Worm (Caenorhabditis elegans) whole organism, L1 larva: ENCODE measurements around the gene fbxa-61.

Source experiments
- C04F5.9 ChIP-seq: sonication (generic microtip); optimal IDR thresholded peaks from 2 replicates; lab custom pipeline; 2016; ENCODE audit warnings: missing genetic modification characterization, missing compliant biosample characterization
- C16A3.4 ChIP-seq: fragments of 150-350 bp; optimal IDR thresholded peaks from 2 replicates; lab custom pipeline; 2014; ENCODE audit warnings: missing biosample characterization, missing genetic modification characterization
- Y116A8C.19 ChIP-seq: sonication (generic microtip); optimal IDR thresholded peaks from 2 replicates; lab custom pipeline; 2016; ENCODE audit warnings: missing compliant biosample characterization, missing genetic modification characterization, borderline replicate concordance
- alr-1 ChIP-seq: fragments of 200-800 bp; sonication (Bioruptor generic); optimal IDR thresholded peaks from 2 replicates; lab custom pipeline; 2018; ENCODE audit warnings: borderline replicate concordance, mild to moderate bottlenecking, missing genetic modification characterization, missing compliant biosample characterization
- blmp-1 ChIP-seq: fragments of 150-350 bp; optimal IDR thresholded peaks from 2 replicates; lab custom pipeline; 2014; ENCODE audit warnings: missing biosample characterization, missing genetic modification characterization
- ceh-63 ChIP-seq: fragments of 200-800 bp; sonication (Bioruptor generic); optimal IDR thresholded peaks from 2 replicates; lab custom pipeline; 2018; ENCODE audit warnings: mild to moderate bottlenecking, missing genetic modification characterization, missing compliant biosample characterization
- ceh-8 ChIP-seq: fragments of 200-800 bp; sonication (Bioruptor generic); optimal IDR thresholded peaks from 2 replicates; lab custom pipeline; 2018; ENCODE audit warnings: mild to moderate bottlenecking, missing genetic modification characterization, moderate library complexity, missing compliant biosample characterization
- ceh-82 ChIP-seq, 3 experiments: fragments of 150-350 bp in 1 of 3; sonication (generic microtip) in 2 of 3; optimal IDR thresholded peaks; 2 replicates each; lab custom pipeline; 2014 to 2017; ENCODE audit warnings: missing biosample characterization in 3 of 3, missing genetic modification characterization in 3 of 3
- efl-1 ChIP-seq, 4 experiments: fragments of 150-350 bp; optimal IDR thresholded peaks in 3 of 4; peaks in 1 of 4; 1 replicate in 1 of 4; 2 replicates in 3 of 4; lab custom pipeline; 2014; ENCODE audit warnings: missing biosample characterization in 2 of 4, missing genetic modification characterization in 2 of 4, missing genetic modification reagents in 2 of 4
- egl-13 ChIP-seq: sonication (generic microtip); optimal IDR thresholded peaks from 2 replicates; lab custom pipeline; 2016; ENCODE audit warnings: missing genotype, missing genetic modification reagents, missing genetic modification characterization, missing compliant biosample characterization
- egl-27 ChIP-seq, 2 experiments: fragments of 150-350 bp in 1 of 2; sonication (generic microtip); optimal IDR thresholded peaks; 3 replicates each; lab custom pipeline; 2017 to 2018; ENCODE audit warnings: missing biosample characterization in 2 of 2, missing genetic modification characterization in 2 of 2, missing genetic modification reagents in 2 of 2
- elt-2 ChIP-seq: sonication (generic microtip); optimal IDR thresholded peaks from 2 replicates; lab custom pipeline; 2016; ENCODE audit warnings: missing genetic modification characterization, mild to moderate bottlenecking, inconsistent platforms, missing compliant biosample characterization, missing genetic modification reagents
- elt-3 ChIP-seq, 6 experiments: fragments of 150-350 bp in 1 of 6; sonication (generic microtip); optimal IDR thresholded peaks; 2 replicates each; lab custom pipeline; 2017 to 2018; ENCODE audit warnings: missing biosample characterization in 6 of 6, missing genetic modification characterization in 6 of 6, inconsistent platforms in 1 of 6
- fkh-8 ChIP-seq: sonication (generic microtip); optimal IDR thresholded peaks from 2 replicates; lab custom pipeline; 2016; ENCODE audit warnings: mild to moderate bottlenecking, missing genetic modification characterization, missing compliant biosample characterization
- fos-1 ChIP-seq: fragments of 150-350 bp; optimal IDR thresholded peaks from 2 replicates; lab custom pipeline; 2014; ENCODE audit warnings: missing biosample characterization, missing genetic modification characterization
- grh-1 ChIP-seq: fragments of 200-800 bp; sonication (Bioruptor generic); IDR thresholded peaks from 2 replicates; pipeline ENCODE4 v1.3.6; 2022; ENCODE audit warnings: missing genetic modification reagents, missing genetic modification characterization, missing compliant biosample characterization
- hlh-17 ChIP-seq: fragments of 200-800 bp; sonication (Bioruptor generic); optimal IDR thresholded peaks from 2 replicates; lab custom pipeline; 2018; ENCODE audit warnings: missing genetic modification characterization, mild to moderate bottlenecking, missing compliant biosample characterization, moderate library complexity, borderline replicate concordance
- hpl-2 ChIP-seq: fragments of 150-350 bp; optimal IDR thresholded peaks from 2 replicates; lab custom pipeline; 2014; ENCODE audit warnings: missing biosample characterization, missing genetic modification reagents, missing genetic modification characterization
- irx-1 ChIP-seq: sonication (generic microtip); optimal IDR thresholded peaks from 2 replicates; lab custom pipeline; 2016; ENCODE audit warnings: missing genetic modification characterization, missing compliant biosample characterization
- jun-1 ChIP-seq: fragments of 150-350 bp; optimal IDR thresholded peaks from 2 replicates; lab custom pipeline; 2014; ENCODE audit warnings: missing biosample characterization, missing genetic modification reagents, missing genetic modification characterization
- lin-13 ChIP-seq: fragments of 150-350 bp; optimal IDR thresholded peaks from 2 replicates; lab custom pipeline; 2014; ENCODE audit warnings: missing biosample characterization, missing genetic modification reagents, missing genetic modification characterization
- lin-14 ChIP-seq: fragments of 200-800 bp; sonication (Bioruptor generic); optimal IDR thresholded peaks from 2 replicates; lab custom pipeline; 2018; ENCODE audit warnings: mild to moderate bottlenecking, missing genetic modification characterization, moderate library complexity, missing compliant biosample characterization
- lin-35 ChIP-seq, 2 experiments: fragments of 150-350 bp; optimal IDR thresholded peaks; 2 replicates each; lab custom pipeline; 2014; ENCODE audit warnings: missing biosample characterization in 2 of 2, missing genetic modification characterization in 2 of 2, missing genetic modification reagents in 2 of 2
- lin-39 ChIP-seq: fragments of 150-350 bp; optimal IDR thresholded peaks from 2 replicates; lab custom pipeline; 2014; ENCODE audit warnings: missing biosample characterization, missing genetic modification reagents, missing genetic modification characterization
- lsy-2 ChIP-seq, 2 experiments: fragments of 150-350 bp; optimal IDR thresholded peaks; 2 replicates each; lab custom pipeline; 2014; ENCODE audit warnings: missing biosample characterization in 2 of 2, missing genetic modification characterization in 2 of 2
- mdl-1 ChIP-seq, 2 experiments: fragments of 150-350 bp; optimal IDR thresholded peaks; 2 replicates each; lab custom pipeline; 2014 to 2017; ENCODE audit warnings: missing biosample characterization in 2 of 2, missing genetic modification characterization in 2 of 2, inconsistent platforms in 1 of 2
- nhr-11 ChIP-seq: fragments of 150-350 bp; optimal IDR thresholded peaks from 2 replicates; lab custom pipeline; 2014; ENCODE audit warnings: missing biosample characterization, missing genetic modification characterization
- nhr-19 ChIP-seq: fragments of 200-800 bp; sonication (Bioruptor generic); conservative IDR thresholded peaks from 2 replicates; pipeline ENCODE4 v1.3.6; 2022; ENCODE audit warnings: missing genetic modification characterization, missing compliant biosample characterization
- nhr-20 ChIP-seq: sonication (generic microtip); optimal IDR thresholded peaks from 2 replicates; lab custom pipeline; 2016; ENCODE audit warnings: mild to moderate bottlenecking, missing genetic modification characterization, missing compliant biosample characterization
- nhr-47 ChIP-seq: sonication (generic microtip); optimal IDR thresholded peaks from 2 replicates; lab custom pipeline; 2016; ENCODE audit warnings: mild to moderate bottlenecking, missing genetic modification characterization, moderate library complexity, missing compliant biosample characterization
- nhr-71 ChIP-seq: sonication (generic microtip); optimal IDR thresholded peaks from 2 replicates; lab custom pipeline; 2016; ENCODE audit warnings: mild to moderate bottlenecking, missing genetic modification characterization, moderate library complexity, missing compliant biosample characterization
- nhr-77 ChIP-seq: fragments of 150-350 bp; optimal IDR thresholded peaks from 2 replicates; lab custom pipeline; 2014; ENCODE audit warnings: missing biosample characterization, missing genetic modification characterization
- nhr-84 ChIP-seq: sonication (generic microtip); optimal IDR thresholded peaks from 2 replicates; lab custom pipeline; 2017; ENCODE audit warnings: missing biosample characterization, missing genetic modification characterization
- snpc-4 ChIP-seq: fragments of 150-350 bp; optimal IDR thresholded peaks from 2 replicates; lab custom pipeline; 2014; ENCODE audit warnings: missing biosample characterization, missing genetic modification characterization
- sup-37 ChIP-seq: fragments of 200-800 bp; sonication (Bioruptor generic); optimal IDR thresholded peaks from 2 replicates; lab custom pipeline; 2018; ENCODE audit warnings: mild to moderate bottlenecking, missing genetic modification characterization, missing compliant biosample characterization
- tlp-1 ChIP-seq: fragments of 150-350 bp; optimal IDR thresholded peaks from 2 replicates; lab custom pipeline; 2014; ENCODE audit warnings: missing biosample characterization, missing genetic modification characterization
- unc-62 ChIP-seq: fragments of 150-350 bp; optimal IDR thresholded peaks from 2 replicates; lab custom pipeline; 2014; ENCODE audit warnings: missing biosample characterization, missing genetic modification reagents, missing genetic modification characterization
- unc-86 ChIP-seq: sonication (generic microtip); optimal IDR thresholded peaks from 2 replicates; lab custom pipeline; 2016; ENCODE audit warnings: missing genetic modification characterization, missing compliant biosample characterization
- vab-15 ChIP-seq: sonication (generic microtip); optimal IDR thresholded peaks from 2 replicates; lab custom pipeline; 2017; ENCODE audit warnings: missing genotype, mild to moderate bottlenecking, missing genetic modification characterization, missing compliant biosample characterization
- xbp-1 ChIP-seq: sonication (generic microtip); optimal IDR thresholded peaks from 2 replicates; lab custom pipeline; 2016; ENCODE audit warnings: missing genetic modification characterization, missing compliant biosample characterization

The fbxa-61 gene

ce11 chrIII:1220012-1220411 lies 18.8 kb upstream of the fbxa-61 start:
- TF ChIP-seq C04F5.9 (tag; lab: Kevin White, UChicago) (no peak), nhr-47 (tag; lab: Kevin White, UChicago) (no peak), nhr-19 (GFP tag; lab: Robert Waterston, UW) (no peak), vab-15 (no peak), lin-14 (GFP tag; lab: Kevin White, UChicago) (peak; percentile 30), unc-86 (tag; lab: Kevin White, UChicago) (no peak), elt-2 (tag; lab: Kevin White, UChicago) (peak; percentile 61), efl-1 (optimal IDR thresholded peaks at IDR 0.05; lab: Kevin White, UChicago) (no peak), efl-1 (GFP tag; optimal IDR thresholded peaks at IDR 0.05 in 1 of 2; lab: Kevin White, UChicago) (peak in 1 of 2 experiments; percentile 83), lin-39 (tag; lab: Kevin White, UChicago) (no peak)

- TF ChIP-seq unc-62 (GFP tag; lab: Kevin White, UChicago) (no peak), elt-3 (tag; optimal IDR thresholded peaks at IDR 0.05; lab: Kevin White, UChicago) (no peak), elt-2 (tag; lab: Kevin White, UChicago) (peak; percentile 15)
Measured at ce11 chrIII:1221995-1222394, 16.9 kb upstream of the fbxa-61 start.

ce11 chrIII:1223319-1224093 lies 15.3 kb upstream of the fbxa-61 start:
- TF ChIP-seq elt-3 (tag; optimal IDR thresholded peaks at IDR 0.05; lab: Kevin White, UChicago), result no peak
- no peak for TF ChIP-seq Y116A8C.19 (tag; lab: Kevin White, UChicago)
- peak; percentile 27 for TF ChIP-seq lin-14 (GFP tag; lab: Kevin White, UChicago)
- TF ChIP-seq nhr-20 (tag; lab: Kevin White, UChicago), result peak; percentile 21
- no peak for TF ChIP-seq hlh-17 (GFP tag; lab: Kevin White, UChicago)
- peak in 1 of 2 experiments; percentile 46 for TF ChIP-seq mdl-1 (tag; optimal IDR thresholded peaks at IDR 0.05; lab: Kevin White, UChicago)
- no peak for TF ChIP-seq hpl-2
- TF ChIP-seq lsy-2 (tag; optimal IDR thresholded peaks at IDR 0.05; lab: Kevin White, UChicago), result peak in 1 of 2 experiments; percentile 18
- TF ChIP-seq lin-13 (GFP tag; lab: Kevin White, UChicago), result peak; percentile 10
- TF ChIP-seq irx-1 (tag; lab: Kevin White, UChicago), result no peak
- TF ChIP-seq elt-2 (tag; lab: Kevin White, UChicago), result peak; percentile 24
- TF ChIP-seq nhr-71 (tag; lab: Kevin White, UChicago), result peak; percentile 28
- peak; percentile 6 for TF ChIP-seq nhr-77 (tag; lab: Kevin White, UChicago)
- peak in 1 of 2 experiments; percentile 16 for TF ChIP-seq lin-35 (GFP tag; optimal IDR thresholded peaks at IDR 0.05; lab: Kevin White, UChicago)
- TF ChIP-seq jun-1, result peak; percentile 16
- no peak for TF ChIP-seq grh-1 (GFP tag; lab: Robert Waterston, UW)
- TF ChIP-seq, all 84 proteins: peak for 10

- TF ChIP-seq elt-2 (tag; lab: Kevin White, UChicago), result peak; percentile 69
- no peak for TF ChIP-seq tlp-1 (tag; lab: Kevin White, UChicago)
- no peak for TF ChIP-seq ceh-63 (GFP tag; lab: Kevin White, UChicago)
- no peak for TF ChIP-seq lsy-2 (tag; optimal IDR thresholded peaks at IDR 0.05; lab: Kevin White, UChicago)
Measured at ce11 chrIII:1225116-1225515, 13.7 kb upstream of the fbxa-61 start.

- TF ChIP-seq snpc-4 (tag; lab: Kevin White, UChicago), result no peak
- TF ChIP-seq grh-1 (GFP tag; lab: Robert Waterston, UW), result no peak
- no peak for TF ChIP-seq ceh-82 (tag; optimal IDR thresholded peaks at IDR 0.05; lab: Kevin White, UChicago)
- no peak for TF ChIP-seq egl-13 (tag; lab: Kevin White, UChicago)
- peak; percentile 76 for TF ChIP-seq ceh-8 (GFP tag; lab: Kevin White, UChicago)
- TF ChIP-seq lin-39 (tag; lab: Kevin White, UChicago), result no peak
- TF ChIP-seq xbp-1, result no peak
- no peak for TF ChIP-seq efl-1 (optimal IDR thresholded peaks at IDR 0.05; lab: Kevin White, UChicago)
- peak in 1 of 2 experiments; percentile 42 for TF ChIP-seq efl-1 (GFP tag; optimal IDR thresholded peaks at IDR 0.05 in 1 of 2; lab: Kevin White, UChicago)
- no peak for TF ChIP-seq fos-1 (tag; lab: Kevin White, UChicago)
- TF ChIP-seq C04F5.9 (tag; lab: Kevin White, UChicago), result no peak
- TF ChIP-seq nhr-84 (tag; lab: Kevin White, UChicago), result no peak
- TF ChIP-seq nhr-47 (tag; lab: Kevin White, UChicago), result no peak
- no peak for TF ChIP-seq egl-27 (tag; optimal IDR thresholded peaks at IDR 0.05; lab: Kevin White, UChicago)
- no peak for TF ChIP-seq fkh-8 (tag; lab: Kevin White, UChicago)
- TF ChIP-seq lsy-2 (tag; optimal IDR thresholded peaks at IDR 0.05; lab: Kevin White, UChicago), result no peak
- no peak for TF ChIP-seq C16A3.4 (tag; lab: Kevin White, UChicago)
- no peak for TF ChIP-seq sup-37 (GFP tag; lab: Kevin White, UChicago)
- peak; percentile 47 for TF ChIP-seq lin-14 (GFP tag; lab: Kevin White, UChicago)
- no peak for TF ChIP-seq nhr-11 (tag; lab: Kevin White, UChicago)
- no peak for TF ChIP-seq alr-1 (tag; lab: Kevin White, UChicago)
- no peak for TF ChIP-seq blmp-1 (tag; lab: Kevin White, UChicago)
Measured at ce11 chrIII:1225595-1225994, 13.3 kb upstream of the fbxa-61 start.
